Worm (Caenorhabditis elegans): ENCODE measurements around the gene trx-2.
A peak's percentile ranks its signal among the peaks of the same experiment; 100 is the strongest.

Gene trx-2

DNA sequence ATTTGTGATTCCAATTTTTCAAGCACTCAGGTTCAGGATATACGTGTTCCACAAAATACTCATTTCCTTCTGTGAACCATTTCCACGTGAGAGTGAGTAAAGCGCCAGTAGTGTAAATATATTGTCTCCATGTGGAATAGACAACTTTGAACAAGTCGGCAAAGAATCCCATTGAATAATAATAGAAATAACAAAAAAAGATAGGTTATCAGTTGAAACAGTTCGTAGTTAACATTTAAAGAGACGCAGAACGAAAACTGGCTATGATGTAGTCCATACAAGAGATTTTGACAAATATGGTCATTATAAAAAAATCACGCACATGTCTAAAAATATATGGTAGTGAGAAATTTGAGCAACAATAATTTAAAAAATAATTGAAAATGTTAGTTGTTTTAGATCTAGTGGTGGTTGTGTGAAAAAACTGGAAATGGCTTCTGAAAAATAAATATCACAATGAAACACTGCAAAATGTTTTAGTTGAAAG, 43.0 kb downstream of the trx-2 start, which contains the start of gene ceeh-2 (continued):
- no peak for TF ChIP-seq ama-1 (optimal IDR thresholded peaks at IDR 0.05)

DNA sequence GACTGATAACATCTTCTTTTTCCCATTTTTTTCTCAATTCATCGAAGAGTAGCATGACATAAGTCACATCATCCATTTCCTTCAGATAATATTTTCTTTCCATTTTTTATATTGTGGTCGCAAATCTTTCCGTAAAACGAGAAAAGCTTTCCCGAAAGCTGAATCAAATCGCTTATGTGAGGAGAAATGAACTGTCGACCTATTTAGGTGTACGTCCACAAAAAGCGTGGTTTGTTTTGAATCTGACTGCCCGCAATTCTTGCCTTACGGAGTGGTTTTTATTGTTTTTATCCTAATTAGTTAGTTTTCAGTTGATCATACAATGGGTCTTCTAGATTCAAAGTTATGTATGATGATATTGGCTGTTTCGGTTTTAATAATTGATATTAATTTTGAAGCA, 43.8 kb downstream of the trx-2 start, which contains the start of gene ttll-15:
TSS of gene ttll-15 (plus strand) at position 301 of the 400 bp plus-strand sequence.
- TF ChIP-seq dmd-8 (GFP tag; IDR thresholded peaks at IDR 0.05) (no peak), hlh-11 (tag; optimal IDR thresholded peaks at IDR 0.05) (no peak), snpc-1.2 (GFP tag; IDR thresholded peaks at IDR 0.05) (no peak)

DNA sequence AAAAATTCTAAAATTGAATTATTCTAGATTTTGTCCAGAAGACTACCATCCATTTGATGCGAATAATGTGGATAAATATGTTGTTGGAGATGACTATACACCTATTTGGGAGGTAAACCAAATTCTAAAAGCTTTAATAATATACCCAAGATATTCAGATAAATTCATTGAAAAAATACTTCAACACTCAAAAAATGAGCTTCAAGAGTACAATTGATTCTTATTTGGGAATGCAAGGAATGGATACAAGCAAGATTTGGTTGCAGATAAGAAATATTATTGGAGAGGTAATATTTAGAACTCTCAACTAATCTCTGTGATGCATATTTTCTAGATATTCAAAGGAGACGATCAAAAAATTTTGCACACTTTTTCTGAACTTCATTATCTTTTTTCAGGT, 45.7 kb downstream of the trx-2 start:
- no peak for TF ChIP-seq gei-8 (GFP tag; optimal IDR thresholded peaks at IDR 0.05)
- TF ChIP-seq aha-1 (tag) = peak; percentile 96

DNA sequence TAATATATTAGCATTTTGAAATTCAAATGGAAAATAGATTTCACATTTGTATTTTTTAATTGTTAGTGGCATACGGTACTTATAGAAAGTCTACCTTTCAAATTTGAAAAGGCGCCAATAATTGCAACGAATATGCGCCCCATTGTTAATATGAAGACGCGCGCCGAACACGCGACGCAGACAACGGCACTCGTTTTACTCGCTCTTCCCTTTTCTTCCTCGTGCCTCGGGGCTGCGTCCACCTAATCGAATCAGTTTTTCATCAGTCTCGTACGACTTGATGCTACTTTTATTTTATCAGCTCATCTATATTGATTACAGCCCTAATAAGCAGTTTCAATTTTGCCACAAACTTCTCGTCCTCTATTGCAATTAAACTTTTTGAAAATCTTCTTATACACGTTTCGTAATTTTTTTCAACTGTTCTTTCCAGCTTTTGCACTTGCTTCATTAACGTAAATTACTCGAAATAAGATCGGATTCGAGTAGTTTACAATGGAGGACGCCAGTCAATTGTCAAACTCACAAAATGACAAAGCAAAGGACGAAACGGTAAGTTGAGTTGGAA, 47.4 kb downstream of the trx-2 start, which contains the start of gene cash-1:
TSS of gene cash-1 (plus strand) at position 432 of the 568 bp plus-strand sequence.
- no peak for TF ChIP-seq zip-2 (tag; optimal IDR thresholded peaks at IDR 0.05)
- no peak for TF ChIP-seq F26F4.8 (GFP tag; conservative IDR thresholded peaks at IDR 0.05)
- TF ChIP-seq lin-1 (GFP tag; IDR thresholded peaks at IDR 0.05) = 0 out of 2 replicates have a peak, but pooled peaks have one; percentile 33
- no peak for TF ChIP-seq D1046.2 (GFP tag; IDR thresholded peaks at IDR 0.05)
- no peak for TF ChIP-seq Y105C5A.15 (GFP tag; IDR thresholded peaks at IDR 0.05)
- peak; percentile 66 for TF ChIP-seq lin-13 (GFP tag; optimal IDR thresholded peaks at IDR 0.05)
- no peak for TF ChIP-seq unc-39 (tag; optimal IDR thresholded peaks at IDR 0.05)
- peak; percentile 56 for TF ChIP-seq dmd-6 (GFP tag; IDR thresholded peaks at IDR 0.05)
- no peak for TF ChIP-seq lim-7 (GFP tag; IDR thresholded peaks at IDR 0.05)
- TF ChIP-seq nhr-25 (tag; optimal IDR thresholded peaks at IDR 0.05; ENCODE audit: borderline replicate concordance, insufficient read depth) = peak; percentile 25
- TF ChIP-seq mes-2 (tag; optimal IDR thresholded peaks at IDR 0.05; ENCODE audit: poor library complexity, severe bottlenecking) = peak; percentile 89
- TF ChIP-seq nhr-111 (GFP tag; optimal IDR thresholded peaks at IDR 0.05) = no peak
- no peak for TF ChIP-seq ceh-44 (GFP tag; IDR thresholded peaks at IDR 0.05)
- TF ChIP-seq daf-8 (GFP tag; IDR thresholded peaks at IDR 0.05) = no peak
- no peak for TF ChIP-seq ZK546.5 (tag; optimal IDR thresholded peaks at IDR 0.05)
- TF ChIP-seq snpc-1.2 (GFP tag; IDR thresholded peaks at IDR 0.05) = no peak
- no peak for TF ChIP-seq vab-7 (GFP tag; IDR thresholded peaks at IDR 0.05)
- peak in 1 of 2 experiments; percentile 82 for TF ChIP-seq mdl-1 (tag; optimal IDR thresholded peaks at IDR 0.05)
- no peak for TF ChIP-seq lin-29 (GFP tag; IDR thresholded peaks at IDR 0.05)
- no peak for TF ChIP-seq Y5F2A.4 (GFP tag; optimal IDR thresholded peaks at IDR 0.05)
- peak; percentile 6 for TF ChIP-seq fkh-10 (GFP tag; optimal IDR thresholded peaks at IDR 0.05)
- peak; percentile 1 for TF ChIP-seq T20F7.1 (GFP tag; optimal IDR thresholded peaks at IDR 0.05)
- TF ChIP-seq nhr-77 (tag; optimal IDR thresholded peaks at IDR 0.05) = peak; percentile 29
- no peak for TF ChIP-seq zag-1 (tag; optimal IDR thresholded peaks at IDR 0.05)
- TF ChIP-seq tag-97 (GFP tag; IDR thresholded peaks at IDR 0.05) = no peak
- no peak for TF ChIP-seq daf-16 (GFP tag; optimal IDR thresholded peaks at IDR 0.05)
- peak; percentile 42 for TF ChIP-seq daf-16 (tag; optimal IDR thresholded peaks at IDR 0.05)
- TF ChIP-seq daf-12 (tag; optimal IDR thresholded peaks at IDR 0.05) = no peak
- TF ChIP-seq aly-2 (tag; optimal IDR thresholded peaks at IDR 0.05) = no peak
- no peak for TF ChIP-seq egl-27 (tag; optimal IDR thresholded peaks at IDR 0.05)
- TF ChIP-seq ceh-62 (tag; optimal IDR thresholded peaks at IDR 0.05) = no peak
- no peak for TF ChIP-seq lin-15B (tag; optimal IDR thresholded peaks at IDR 0.05)
- no peak for TF ChIP-seq daf-19 (GFP tag; conservative IDR thresholded peaks at IDR 0.05)
- peak; percentile 75 for TF ChIP-seq hlh-11 (tag; optimal IDR thresholded peaks at IDR 0.05)
- peak in 1 of 2 experiments; percentile 61 for TF ChIP-seq unc-62 (GFP tag; optimal IDR thresholded peaks at IDR 0.05 in 1 of 2)
- TF ChIP-seq unc-62 (tag; optimal IDR thresholded peaks at IDR 0.05) = no peak
- peak in 1 of 2 experiments; percentile 72 for TF ChIP-seq lsy-2 (tag; optimal IDR thresholded peaks at IDR 0.05)
- TF ChIP-seq pha-4 (GFP tag; IDR thresholded peaks at IDR 0.05) = no peak
- no peak for TF ChIP-seq pha-4 (tag; optimal IDR thresholded peaks at IDR 0.05)
- no peak for TF ChIP-seq F49E8.2 (tag; optimal IDR thresholded peaks at IDR 0.05; ENCODE audit: borderline replicate concordance)
- no peak for TF ChIP-seq F44E2.7 (GFP tag; IDR thresholded peaks at IDR 0.05)
- TF ChIP-seq skn-1 (tag; optimal IDR thresholded peaks at IDR 0.05) = no peak
